Fruit fly (Drosophila melanogaster) whole organism, embryonic: ENCODE measurements around the gene Cdc14.

Experiments
- CG10274 ChIP-seq: fragments of 200-800 bp; sonication (Bioruptor generic); optimal IDR thresholded peaks from 3 replicates; lab custom pipeline; 2017; ENCODE audit warnings: missing biosample characterization, mild to moderate bottlenecking, missing genetic modification characterization
- CG10543 ChIP-seq: fragments of 200-800 bp; sonication (Bioruptor generic); optimal IDR thresholded peaks from 3 replicates; lab custom pipeline; 2017; ENCODE audit warnings: missing biosample characterization, mild to moderate bottlenecking, missing genetic modification characterization, moderate library complexity
- CG10979 ChIP-seq: fragments of 200-800 bp; sonication (Bioruptor generic); optimal IDR thresholded peaks from 2 replicates; lab custom pipeline; 2018; ENCODE audit warnings: missing biosample characterization, mild to moderate bottlenecking, missing genetic modification characterization, moderate library complexity
- CG13296 ChIP-seq: fragments of 200-800 bp; sonication (Bioruptor generic); optimal IDR thresholded peaks from 3 replicates; lab custom pipeline; 2018; ENCODE audit warnings: missing biosample characterization, mild to moderate bottlenecking, missing genetic modification characterization
- CG15696 ChIP-seq: fragments of 200-800 bp; sonication (Bioruptor generic); optimal IDR thresholded peaks from 2 replicates; lab custom pipeline; 2019; ENCODE audit warnings: missing biosample characterization, mild to moderate bottlenecking, missing genetic modification characterization, moderate library complexity
- CG2889 ChIP-seq: fragments of 200-800 bp; sonication (Bioruptor generic); IDR thresholded peaks from 3 replicates; pipeline ENCODE4 v1.3.6; 2022; ENCODE audit warnings: missing biosample characterization, missing genetic modification characterization
- CG31224 ChIP-seq: fragments of 200-800 bp; sonication (Bioruptor generic); IDR thresholded peaks from 2 replicates; pipeline ENCODE4 v1.3.6; 2022; ENCODE audit warnings: missing biosample characterization, missing genetic modification characterization
- CG34376 ChIP-seq: fragments of 200-800 bp; sonication (Bioruptor generic); optimal IDR thresholded peaks from 2 replicates; lab custom pipeline; 2018; ENCODE audit warnings: missing biosample characterization, mild to moderate bottlenecking, missing genetic modification characterization
- CG3995 ChIP-seq: fragments of 200-800 bp; sonication (Bioruptor generic); optimal IDR thresholded peaks from 3 replicates; lab custom pipeline; 2016; ENCODE audit warnings: missing biosample characterization, missing genetic modification characterization
- CG4707 ChIP-seq: fragments of 200-800 bp; sonication (Bioruptor generic); optimal IDR thresholded peaks from 2 replicates; lab custom pipeline; 2018; ENCODE audit warnings: missing biosample characterization, mild to moderate bottlenecking, missing genetic modification characterization, moderate library complexity
- CG5180 ChIP-seq: fragments of 200-800 bp; sonication (Bioruptor generic); optimal IDR thresholded peaks from 3 replicates; lab custom pipeline; 2017; ENCODE audit warnings: missing biosample characterization, missing genetic modification characterization, mild to moderate bottlenecking, moderate library complexity, missing genetic modification reagents
- CG9609 ChIP-seq: fragments of 200-800 bp; sonication (Bioruptor generic); optimal IDR thresholded peaks from 3 replicates; lab custom pipeline; 2016; ENCODE audit warnings: missing biosample characterization, missing genetic modification characterization
- CTCF ChIP-seq: fragments of 200-800 bp; sonication (Bioruptor generic); optimal IDR thresholded peaks from 2 replicates; lab custom pipeline; 2017; ENCODE audit warnings: missing biosample characterization, mild to moderate bottlenecking, missing genetic modification characterization, moderate library complexity
- D19B ChIP-seq: fragments of 200-800 bp; sonication (Bioruptor generic); optimal IDR thresholded peaks from 2 replicates; lab custom pipeline; 2017; ENCODE audit warnings: missing biosample characterization, mild to moderate bottlenecking, missing genetic modification characterization
- Dbx ChIP-seq: fragments of 200-800 bp; sonication (Bioruptor generic); IDR thresholded peaks from 3 replicates; pipeline ENCODE4 v1.3.6; 2022; ENCODE audit warnings: missing biosample characterization, missing genetic modification characterization
- Eip74EF ChIP-seq, 2 experiments: fragments of 200-800 bp in 1 of 2; fragments of >200 bp in 1 of 2; sonication (Bioruptor generic) in 1 of 2; optimal IDR thresholded peaks; 2 replicates each; lab custom pipeline; 2017 to 2019; ENCODE audit warnings: missing biosample characterization in 2 of 2, missing genetic modification characterization in 2 of 2, mild to moderate bottlenecking in 1 of 2, moderate library complexity in 1 of 2
- HLH4C ChIP-seq: fragments of 200-800 bp; sonication (Bioruptor generic); IDR thresholded peaks from 3 replicates; pipeline ENCODE4 v1.3.6; 2022; ENCODE audit warnings: missing biosample characterization, missing genetic modification characterization; ENCODE audit not compliant: partially characterized antibody
- Hmx ChIP-seq: fragments of 200-800 bp; sonication (Bioruptor generic); optimal IDR thresholded peaks from 2 replicates; lab custom pipeline; 2016; ENCODE audit warnings: missing biosample characterization, missing genetic modification characterization
- Hr78 ChIP-seq, 2 experiments: fragments of 200-800 bp in 1 of 2; fragments of >200 bp in 1 of 2; sonication (Bioruptor generic) in 1 of 2; optimal IDR thresholded peaks; 2 replicates each; lab custom pipeline; 2017 to 2019; ENCODE audit warnings: missing biosample characterization in 2 of 2, missing genetic modification characterization in 2 of 2, mild to moderate bottlenecking in 1 of 2, moderate library complexity in 1 of 2
- Lpt ChIP-seq: fragments of >200 bp; optimal IDR thresholded peaks from 2 replicates; lab custom pipeline; 2018; ENCODE audit warnings: missing biosample characterization, missing genetic modification characterization
- MTF-1 ChIP-seq: fragments of 200-800 bp; sonication (Bioruptor generic); optimal IDR thresholded peaks from 2 replicates; lab custom pipeline; 2018; ENCODE audit warnings: missing biosample characterization, mild to moderate bottlenecking, missing genetic modification characterization, borderline replicate concordance
- Med ChIP-seq: fragments of 200-800 bp; sonication (Bioruptor generic); peaks from one replicate; lab custom pipeline; 2016; ENCODE audit warnings: missing biosample characterization, missing genetic modification characterization, mild to moderate bottlenecking, inconsistent platforms, moderate library complexity
- Opbp ChIP-seq: fragments of 200-800 bp; sonication (Bioruptor generic); IDR thresholded peaks from 3 replicates; pipeline ENCODE4 v1.3.6; 2022; ENCODE audit warnings: missing biosample characterization, missing genetic modification characterization; ENCODE audit not compliant: partially characterized antibody
- Pdp1 ChIP-seq, 2 experiments: fragments of 200-800 bp; sonication (Bioruptor generic); optimal IDR thresholded peaks; 3 replicates each; lab custom pipeline; 2016; ENCODE audit warnings: missing biosample characterization in 2 of 2, missing genetic modification characterization in 2 of 2, mild to moderate bottlenecking in 1 of 2, moderate library complexity in 1 of 2
- Six4 ChIP-seq: fragments of 200-800 bp; sonication (Bioruptor generic); optimal IDR thresholded peaks from 2 replicates; lab custom pipeline; 2016; ENCODE audit warnings: missing biosample characterization, missing genetic modification characterization
- TFAM ChIP-seq: fragments of 200-800 bp; sonication (Bioruptor generic); optimal IDR thresholded peaks from 2 replicates; lab custom pipeline; 2017; ENCODE audit warnings: missing biosample characterization, missing genetic modification characterization, inconsistent platforms
- Usf ChIP-seq: fragments of 200-800 bp; sonication (Bioruptor generic); optimal IDR thresholded peaks from 2 replicates; lab custom pipeline; 2017; ENCODE audit warnings: missing genotype, missing biosample characterization, missing genetic modification characterization
- dan ChIP-seq: fragments of 200-800 bp; sonication (Bioruptor generic); IDR thresholded peaks from 2 replicates; pipeline ENCODE4 v1.3.6; 2022; ENCODE audit warnings: missing biosample characterization, missing genetic modification characterization
- exex ChIP-seq: fragments of 200-800 bp; sonication (Bioruptor generic); optimal IDR thresholded peaks from 4 replicates; lab custom pipeline; 2018; ENCODE audit warnings: missing biosample characterization, mild to moderate bottlenecking, missing genetic modification characterization, moderate library complexity
- fd64A ChIP-seq: fragments of 200-800 bp; sonication (Bioruptor generic); optimal IDR thresholded peaks from 3 replicates; lab custom pipeline; 2018; ENCODE audit warnings: missing biosample characterization, mild to moderate bottlenecking, missing genetic modification characterization
- fd96Cb ChIP-seq: fragments of 200-800 bp; sonication (Bioruptor generic); optimal IDR thresholded peaks from 2 replicates; lab custom pipeline; 2018; ENCODE audit warnings: missing biosample characterization, mild to moderate bottlenecking, missing genetic modification characterization, moderate library complexity
- gsb ChIP-seq: fragments of 200-800 bp; sonication (Bioruptor generic); IDR thresholded peaks from 2 replicates; pipeline ENCODE4 v1.3.6; 2022; ENCODE audit warnings: missing biosample characterization, missing genetic modification characterization
- h ChIP-seq: fragments of >200 bp; optimal IDR thresholded peaks from 2 replicates; lab custom pipeline; 2017
- jing ChIP-seq: fragments of 200-800 bp; sonication (Bioruptor generic); optimal IDR thresholded peaks from 2 replicates; lab custom pipeline; 2018; ENCODE audit warnings: missing biosample characterization, mild to moderate bottlenecking, missing genetic modification characterization
- kah ChIP-seq: fragments of 200-800 bp; sonication (Bioruptor generic); optimal IDR thresholded peaks from 2 replicates; lab custom pipeline; 2018; ENCODE audit warnings: missing biosample characterization, mild to moderate bottlenecking, missing genetic modification characterization
- kni ChIP-seq: fragments of 200-800 bp; sonication (Bioruptor generic); optimal IDR thresholded peaks from 3 replicates; lab custom pipeline; 2017; ENCODE audit warnings: mild to moderate bottlenecking, missing biosample characterization, missing genetic modification reagents, missing genetic modification characterization
- mirr ChIP-seq: fragments of 200-800 bp; sonication (Bioruptor generic); optimal IDR thresholded peaks from 3 replicates; lab custom pipeline; 2018; ENCODE audit warnings: missing biosample characterization, mild to moderate bottlenecking, missing genetic modification characterization
- nau ChIP-seq: fragments of 200-800 bp; sonication (Bioruptor generic); optimal IDR thresholded peaks from 3 replicates; lab custom pipeline; 2017; ENCODE audit warnings: missing biosample characterization, mild to moderate bottlenecking, missing genetic modification characterization, missing genetic modification reagents
- nom ChIP-seq: fragments of 200-800 bp; sonication (Bioruptor generic); optimal IDR thresholded peaks from 2 replicates; lab custom pipeline; 2017; ENCODE audit warnings: missing biosample characterization, missing genetic modification characterization, mild to moderate bottlenecking, moderate library complexity, missing genetic modification reagents
- peb ChIP-seq: fragments of 200-800 bp; sonication (Bioruptor generic); IDR thresholded peaks from 2 replicates; pipeline ENCODE4 v1.3.6; 2022; ENCODE audit warnings: missing biosample characterization, missing genetic modification characterization
- sd ChIP-seq: fragments of 200-800 bp; sonication (Bioruptor generic); optimal IDR thresholded peaks from 3 replicates; lab custom pipeline; 2018; ENCODE audit warnings: missing biosample characterization, mild to moderate bottlenecking, missing genetic modification characterization, moderate library complexity
- sob ChIP-seq: fragments of 200-800 bp; sonication (Bioruptor generic); IDR thresholded peaks from 2 replicates; pipeline ENCODE4 v1.3.6; 2022; ENCODE audit warnings: missing biosample characterization, missing genetic modification characterization
- sug ChIP-seq: fragments of 200-800 bp; optimal IDR thresholded peaks from 2 replicates; lab custom pipeline; 2019; ENCODE audit warnings: missing biosample characterization, mild to moderate bottlenecking, missing genetic modification characterization, moderate library complexity
- tgo ChIP-seq: fragments of 200-800 bp; sonication (Bioruptor generic); IDR thresholded peaks from 3 replicates; pipeline ENCODE4 v1.3.6; 2022; ENCODE audit warnings: missing biosample characterization, missing genetic modification characterization
- twi ChIP-seq: fragments of 200-800 bp; optimal IDR thresholded peaks from 2 replicates; lab custom pipeline; 2019; ENCODE audit warnings: missing biosample characterization, mild to moderate bottlenecking, missing genetic modification characterization, moderate library complexity
- zfh2 ChIP-seq: fragments of 200-800 bp; sonication (Bioruptor generic); optimal IDR thresholded peaks from 2 replicates; lab custom pipeline; 2016; ENCODE audit warnings: missing biosample characterization, missing genetic modification characterization

The Cdc14 gene

dm6 chr2L:7790081-7790447, 20.4 kb downstream of the Cdc14 start:
- TF ChIP-seq Pdp1 (GFP tag; optimal IDR thresholded peaks at IDR 0.05; lab: Kevin White, UChicago), result peak in 1 of 2 experiments; percentile 87
- TF ChIP-seq Opbp (GFP tag; lab: Robert Waterston, UW), result 0 out of 3 replicates have a peak, but pooled peaks have one; percentile 37
- TF ChIP-seq Hr78 (GFP tag; optimal IDR thresholded peaks at IDR 0.05; lab: Kevin White, UChicago), result peak in 1 of 2 experiments; percentile 74
- no peak for TF ChIP-seq dan (GFP tag; lab: Robert Waterston, UW)
- no peak for TF ChIP-seq zfh2 (GFP tag; lab: Kevin White, UChicago)
- TF ChIP-seq sd (tag; lab: Kevin White, UChicago), result peak; percentile 19
- TF ChIP-seq D19B (GFP tag; lab: Kevin White, UChicago), result no peak
- no peak for TF ChIP-seq peb (GFP tag; lab: Robert Waterston, UW)

- TF ChIP-seq nau (GFP tag; lab: Kevin White, UChicago) (peak; percentile 26), exex (tag; lab: Kevin White, UChicago) (peak; percentile 31), CG13296 (GFP tag; lab: Kevin White, UChicago) (peak; percentile 27), Med (GFP tag; lab: Kevin White, UChicago) (peak; percentile 7), CG34376 (peak; percentile 84), Pdp1 (GFP tag; optimal IDR thresholded peaks at IDR 0.05; lab: Kevin White, UChicago) (peak in 1 of 2 experiments; percentile 62), sd (tag; lab: Kevin White, UChicago) (no peak), CG5180 (GFP tag; lab: Kevin White, UChicago) (peak; percentile 6), fd64A (GFP tag; lab: Kevin White, UChicago) (peak; percentile 16), CG10979 (tag; lab: Kevin White, UChicago) (no peak), Eip74EF (GFP tag; optimal IDR thresholded peaks at IDR 0.05; lab: Kevin White, UChicago) (peak in 1 of 2 experiments; percentile 54), CG2889 (no peak), kah (GFP tag; lab: Kevin White, UChicago) (peak; percentile 9), nom (peak; percentile 55), mirr (GFP tag; lab: Kevin White, UChicago) (peak; percentile 82), Hmx (GFP tag; lab: Kevin White, UChicago) (no peak), sug (tag; lab: Kevin White, UChicago) (peak; percentile 66)
Observed at dm6 chr2L:7788952-7789466, 21.5 kb downstream of the Cdc14 start.

dm6 chr2L:7782788-7783401, 27.6 kb downstream of the Cdc14 start, which contains the start of gene Brd7-9:
TSS of gene Brd7-9 (plus strand) at chr2L:7782865.
- no peak for TF ChIP-seq CG15696
- peak; percentile 48 for TF ChIP-seq CG4707 (GFP tag; lab: Kevin White, UChicago)
- TF ChIP-seq kni (GFP tag; lab: Kevin White, UChicago), result no peak
- peak; percentile 70 for TF ChIP-seq fd96Cb (tag; lab: Kevin White, UChicago)
- TF ChIP-seq CG10274 (GFP tag; lab: Kevin White, UChicago), result peak; percentile 7
- TF ChIP-seq h (lab: Kevin White, UChicago), result no peak
- no peak for TF ChIP-seq twi (tag; lab: Kevin White, UChicago)
- peak; percentile 56; the same call in 1 of the 2 replicates for TF ChIP-seq CG31224 (GFP tag; lab: Robert Waterston, UW)
- peak; percentile 39 for TF ChIP-seq CG9609 (GFP tag; lab: Kevin White, UChicago)
- TF ChIP-seq jing (GFP tag; lab: Kevin White, UChicago), result peak; percentile 28
- peak; percentile 15 for TF ChIP-seq Usf (GFP tag; lab: Kevin White, UChicago)
- no peak for TF ChIP-seq Lpt (GFP tag; lab: Kevin White, UChicago)
- TF ChIP-seq sob, result peak; percentile 79
- TF ChIP-seq MTF-1 (GFP tag; lab: Kevin White, UChicago), result peak; percentile 55
- TF ChIP-seq CTCF (GFP tag; lab: Kevin White, UChicago), result peak; percentile 36
- peak; percentile 48 for TF ChIP-seq Six4 (GFP tag; lab: Kevin White, UChicago)
- peak; percentile 77 for TF ChIP-seq nau (GFP tag; lab: Kevin White, UChicago)
- peak; percentile 25 for TF ChIP-seq CG3995 (GFP tag; lab: Kevin White, UChicago)
- no peak for TF ChIP-seq TFAM (GFP tag; lab: Kevin White, UChicago)
- peak; percentile 67 for TF ChIP-seq tgo (GFP tag; lab: Robert Waterston, UW)
- no peak for TF ChIP-seq CG10543 (GFP tag; lab: Kevin White, UChicago)
- no peak; the same call in 2 of the 3 replicates for TF ChIP-seq HLH4C (GFP tag; lab: Robert Waterston, UW)
- peak; percentile 79; the same call in 2 of the 3 replicates for TF ChIP-seq Dbx
- 0 out of 2 replicates have a peak, but pooled peaks have one; percentile 25 for TF ChIP-seq gsb (GFP tag; lab: Robert Waterston, UW)
